Worm (Caenorhabditis elegans) whole organism, L4 larva: Measurements from ENCODE around the gene ceh-21.

ENCODE experiments used
- R02D3.7 ChIP-seq: fragments of 150-350 bp; sonication (generic microtip); optimal IDR thresholded peaks from 3 replicates; lab custom pipeline; 2014; ENCODE audit warnings: missing biosample characterization, missing genetic modification characterization
- ama-1 ChIP-seq: fragments of 150-350 bp; optimal IDR thresholded peaks from 2 replicates; lab custom pipeline; 2014; ENCODE audit warnings: inconsistent platforms, mixed read lengths
- ceh-62 ChIP-seq: sonication (generic microtip); optimal IDR thresholded peaks from 2 replicates; lab custom pipeline; 2017; ENCODE audit warnings: missing biosample characterization, missing genetic modification characterization
- ceh-82 ChIP-seq: sonication (generic microtip); optimal IDR thresholded peaks from 2 replicates; lab custom pipeline; 2017; ENCODE audit warnings: missing biosample characterization, missing genetic modification characterization
- egl-43 ChIP-seq: fragments of 200-800 bp; sonication (Bioruptor generic); IDR thresholded peaks from 2 replicates; pipeline ENCODE4 v1.3.6; 2022; ENCODE audit warnings: missing genetic modification reagents, missing genetic modification characterization, missing compliant biosample characterization
- lsy-2 ChIP-seq, 2 experiments: fragments of 150-350 bp in 1 of 2; sonication (generic microtip) in 1 of 2; optimal IDR thresholded peaks; 2 replicates each; lab custom pipeline; 2014 to 2017; ENCODE audit warnings: missing biosample characterization in 2 of 2, missing genetic modification characterization in 2 of 2
- mxl-2 ChIP-seq: fragments of 200-800 bp; sonication (Bioruptor generic); conservative IDR thresholded peaks from 2 replicates; pipeline ENCODE4 v1.3.6; 2022; ENCODE audit warnings: missing genetic modification reagents, missing genetic modification characterization, missing compliant biosample characterization
- nhr-11 ChIP-seq: fragments of 150-350 bp; optimal IDR thresholded peaks from 2 replicates; lab custom pipeline; 2014; ENCODE audit warnings: missing biosample characterization, missing genetic modification characterization
- nhr-6 ChIP-seq: fragments of 150-350 bp; optimal IDR thresholded peaks from 2 replicates; lab custom pipeline; 2014; ENCODE audit warnings: missing biosample characterization, missing genetic modification characterization
- nhr-76 ChIP-seq: fragments of 150-350 bp; optimal IDR thresholded peaks from 2 replicates; lab custom pipeline; 2014; ENCODE audit warnings: missing biosample characterization, missing genetic modification characterization
- rbr-2 ChIP-seq: sonication (generic microtip); optimal IDR thresholded peaks from 2 replicates; lab custom pipeline; 2016; ENCODE audit warnings: missing genotype, missing genetic modification characterization, missing compliant biosample characterization
- zag-1 ChIP-seq: fragments of 150-350 bp; optimal IDR thresholded peaks from 2 replicates; lab custom pipeline; 2014; ENCODE audit warnings: missing biosample characterization, missing genetic modification characterization
- zfp-2 ChIP-seq: sonication (generic microtip); optimal IDR thresholded peaks from 2 replicates; lab custom pipeline; 2016; ENCODE audit warnings: mild to moderate bottlenecking, missing genetic modification characterization, missing compliant biosample characterization
- ztf-11 ChIP-seq: fragments of 150-350 bp; optimal IDR thresholded peaks from 2 replicates; lab custom pipeline; 2014; ENCODE audit warnings: missing biosample characterization, missing genetic modification characterization

- TF ChIP-seq ceh-82 (tag; lab: Kevin White, UChicago) (no peak), ama-1 (lab: Kevin White, UChicago) (no peak), zfp-2 (tag; lab: Kevin White, UChicago) (no peak), zag-1 (tag; lab: Kevin White, UChicago) (no peak), nhr-11 (no peak), egl-43 (GFP tag; lab: Robert Waterston, UW) (no peak), ztf-11 (tag; lab: Kevin White, UChicago) (no peak), nhr-6 (no peak), ceh-62 (tag; lab: Kevin White, UChicago) (no peak), R02D3.7 (tag; lab: Kevin White, UChicago) (no peak), mxl-2 (GFP tag; lab: Robert Waterston, UW) (no peak), lsy-2 (tag; optimal IDR thresholded peaks at IDR 0.05; lab: Kevin White, UChicago) (no peak), nhr-76 (tag; lab: Kevin White, UChicago) (no peak), rbr-2 (no peak)
Measured at ce11 chrX:1845493-1845892, 7.0 kb downstream of the ceh-21 start, which contains the start of gene T26C11.4.
